Worm (Caenorhabditis elegans): ENCODE data around the gene scl-20.

- TF ChIP-seq mdl-1 (tag; optimal IDR thresholded peaks at IDR 0.05) (no peak), nhr-76 (tag; optimal IDR thresholded peaks at IDR 0.05) (no peak), nhr-85 (tag) (no peak), zip-4 (GFP tag; optimal IDR thresholded peaks at IDR 0.05) (no peak), blmp-1 (tag; optimal IDR thresholded peaks at IDR 0.05) (no peak), nhr-90 (tag; optimal IDR thresholded peaks at IDR 0.05; ENCODE audit: poor library complexity) (no peak)
These were observed 26.8 kb upstream of the scl-20 start, which contains the start of gene F11D11.4 for ce11 chrV:18761078-18761477.

All from whole organism, L1 larva.